Fruit fly (Drosophila melanogaster): ENCODE measurements around the gene Rsf1.

Rsf1 gene

dm6 chr2L:10250441-10250847, 12.9 kb downstream of the Rsf1 start, which contains the start of the genes bsk and CG31717 (continued):
- TF ChIP-seq CG6254 (GFP tag; optimal IDR thresholded peaks at IDR 0.05) (no peak), CG33213 (GFP tag; optimal IDR thresholded peaks at IDR 0.05) (no peak), odd (GFP tag; optimal IDR thresholded peaks at IDR 0.05) (no peak), CG7271 (tag; optimal IDR thresholded peaks at IDR 0.05) (peak; percentile 14), emc (GFP tag; optimal IDR thresholded peaks at IDR 0.05) (no peak), CG6813 (GFP tag; optimal IDR thresholded peaks at IDR 0.05) (no peak), CG14710 (tag; optimal IDR thresholded peaks at IDR 0.05) (peak; percentile 62), YL-1 (GFP tag; optimal IDR thresholded peaks at IDR 0.05) (peak; percentile 36), CoRest (tag; optimal IDR thresholded peaks at IDR 0.05) (no peak), CG9797 (GFP tag; optimal IDR thresholded peaks at IDR 0.05) (peak; percentile 73), fd64A (GFP tag; optimal IDR thresholded peaks at IDR 0.05) (no peak), Fer1 (GFP tag; optimal IDR thresholded peaks at IDR 0.05) (no peak), CG34376 (GFP tag; optimal IDR thresholded peaks at IDR 0.05) (no peak), CG32767 (GFP tag; IDR thresholded peaks at IDR 0.05) (no peak), CG17385 (GFP tag; optimal IDR thresholded peaks at IDR 0.05) (no peak), crp (GFP tag; optimal IDR thresholded peaks at IDR 0.05) (no peak), Vsx1 (GFP tag; optimal IDR thresholded peaks at IDR 0.05) (no peak), tin (GFP tag; optimal IDR thresholded peaks at IDR 0.05) (no peak), CG3281 (GFP tag; optimal IDR thresholded peaks at IDR 0.05) (no peak), Dref (GFP tag; IDR thresholded peaks at IDR 0.05) (peak; percentile 71), Optix (GFP tag; IDR thresholded peaks at IDR 0.05) (no peak), lmd (GFP tag; IDR thresholded peaks at IDR 0.05) (no peak), dati (GFP tag; IDR thresholded peaks at IDR 0.05) (no peak), toy (GFP tag; IDR thresholded peaks at IDR 0.05) (no peak), CG10267 (tag; optimal IDR thresholded peaks at IDR 0.05) (peak; percentile 45), kay (GFP tag; optimal IDR thresholded peaks at IDR 0.05) (peak; percentile 34), Hey (tag; optimal IDR thresholded peaks at IDR 0.05) (no peak), ftz-f1 (GFP tag; optimal IDR thresholded peaks at IDR 0.05) (no peak), CG7745 (tag; optimal IDR thresholded peaks at IDR 0.05) (no peak), CG30403 (GFP tag; optimal IDR thresholded peaks at IDR 0.05) (no peak), CG13287 (GFP tag; IDR thresholded peaks at IDR 0.05; ENCODE audit: partially characterized antibody) (peak; percentile 68), CG43689 (GFP tag; IDR thresholded peaks at IDR 0.05) (no peak), CG3163 (GFP tag; optimal IDR thresholded peaks at IDR 0.05) (no peak), GATAe (GFP tag; conservative IDR thresholded peaks at IDR 0.05) (no peak), CG15514 (GFP tag; optimal IDR thresholded peaks at IDR 0.05) (no peak), CG11560 (tag; IDR thresholded peaks at IDR 0.05) (peak; percentile 99), onecut (GFP tag; IDR thresholded peaks at IDR 0.05) (peak; percentile 31; the same call in 1 of the 2 replicates), CG8388 (GFP tag; optimal IDR thresholded peaks at IDR 0.05) (no peak), CG11247 (GFP tag; IDR thresholded peaks at IDR 0.05) (no peak), dmrt99B (tag; optimal IDR thresholded peaks at IDR 0.05) (no peak), CG10462 (GFP tag; optimal IDR thresholded peaks at IDR 0.05) (no peak), Usf (GFP tag; optimal IDR thresholded peaks at IDR 0.05) (no peak), gro (GFP tag; optimal IDR thresholded peaks at IDR 0.05) (no peak), Aef1 (GFP tag; IDR thresholded peaks at IDR 0.05) (no peak), lbe (GFP tag; optimal IDR thresholded peaks at IDR 0.05) (peak; percentile 14), Sox100B (GFP tag; optimal IDR thresholded peaks at IDR 0.05) (no peak), Eip74EF (GFP tag; optimal IDR thresholded peaks at IDR 0.05) (no peak), sisA (GFP tag; IDR thresholded peaks at IDR 0.05) (no peak), ken (GFP tag; IDR thresholded peaks at IDR 0.05) (no peak), CG31441 (GFP tag; IDR thresholded peaks at IDR 0.05) (no peak), CG17361 (GFP tag; IDR thresholded peaks at IDR 0.05) (no peak), H2.0 (GFP tag; IDR thresholded peaks at IDR 0.05) (no peak)

Measured in whole organism, embryonic.